Fruit fly (Drosophila melanogaster) whole organism, embryonic: ENCODE measurements around the gene RpS17.

Experiments used
- Atf3 ChIP-seq: fragments of 200-800 bp; sonication (Bioruptor generic); optimal IDR thresholded peaks from 3 replicates; lab custom pipeline; 2016; ENCODE audit warnings: missing biosample characterization, missing genetic modification characterization
- Awh ChIP-seq: fragments of 200-800 bp; sonication (Bioruptor generic); IDR thresholded peaks from 2 replicates; pipeline ENCODE4, ENCODE4 v1.3.6; 2022; ENCODE audit warnings: missing biosample characterization, missing genetic modification characterization
- BtbVII ChIP-seq: fragments of 200-800 bp; sonication (Bioruptor generic); optimal IDR thresholded peaks from 3 replicates; lab custom pipeline; 2017; ENCODE audit warnings: missing biosample characterization, mild to moderate bottlenecking, missing genetic modification characterization
- CG11085 ChIP-seq: fragments of 200-800 bp; sonication (Bioruptor generic); IDR thresholded peaks from 2 replicates; pipeline ENCODE4 v1.3.6; 2022; ENCODE audit warnings: missing biosample characterization, missing genetic modification characterization
- CG11093 ChIP-seq: fragments of 200-800 bp; sonication (Bioruptor generic); IDR thresholded peaks from 3 replicates; pipeline ENCODE4 v1.3.6; 2022; ENCODE audit warnings: missing biosample characterization, missing genetic modification characterization
- CG13424 ChIP-seq: fragments of 200-800 bp; sonication (Bioruptor generic); optimal IDR thresholded peaks from 2 replicates; lab custom pipeline; 2019; ENCODE audit warnings: missing biosample characterization, mild to moderate bottlenecking, missing genetic modification characterization, moderate library complexity
- CG13894 ChIP-seq: fragments of 200-800 bp; sonication (Bioruptor generic); optimal IDR thresholded peaks from 3 replicates; lab custom pipeline; 2018; ENCODE audit warnings: missing biosample characterization, mild to moderate bottlenecking, missing genetic modification characterization, moderate library complexity
- CG14710 ChIP-seq: fragments of 200-800 bp; sonication (Bioruptor generic); optimal IDR thresholded peaks from 3 replicates; lab custom pipeline; 2019; ENCODE audit warnings: missing biosample characterization, mild to moderate bottlenecking, missing genetic modification characterization, moderate library complexity
- CG15479 ChIP-seq: fragments of 200-800 bp; sonication (Bioruptor generic); optimal IDR thresholded peaks from 3 replicates; lab custom pipeline; 2019; ENCODE audit warnings: missing biosample characterization, mild to moderate bottlenecking, missing genetic modification characterization, moderate library complexity
- CG17912 ChIP-seq: fragments of 200-800 bp; sonication (Bioruptor generic); optimal IDR thresholded peaks from 2 replicates; lab custom pipeline; 2018; ENCODE audit warnings: missing biosample characterization, mild to moderate bottlenecking, missing genetic modification characterization
- CG2129 ChIP-seq: fragments of 200-800 bp; sonication (Bioruptor generic); IDR thresholded peaks from 2 replicates; pipeline ENCODE4 v1.3.6; 2022; ENCODE audit warnings: missing biosample characterization, missing genetic modification characterization; ENCODE audit not compliant: partially characterized antibody
- CG3163 ChIP-seq: fragments of 200-800 bp; sonication (Bioruptor generic); optimal IDR thresholded peaks from 3 replicates; lab custom pipeline; 2016; ENCODE audit warnings: missing biosample characterization, missing genetic modification characterization
- CG33557 ChIP-seq: fragments of 200-800 bp; sonication (Bioruptor generic); optimal IDR thresholded peaks from 2 replicates; lab custom pipeline; 2019; ENCODE audit warnings: missing biosample characterization, mild to moderate bottlenecking, missing genetic modification characterization, moderate library complexity
- CG34376 ChIP-seq: fragments of 200-800 bp; sonication (Bioruptor generic); optimal IDR thresholded peaks from 2 replicates; lab custom pipeline; 2018; ENCODE audit warnings: missing biosample characterization, mild to moderate bottlenecking, missing genetic modification characterization
- CG3726 ChIP-seq: fragments of 200-800 bp; sonication (Bioruptor generic); IDR thresholded peaks from 3 replicates; pipeline ENCODE4, ENCODE4 v1.3.6; 2022; ENCODE audit warnings: missing biosample characterization, missing genetic modification characterization
- CG6654 ChIP-seq: fragments of 200-800 bp; sonication (Bioruptor generic); optimal IDR thresholded peaks from 2 replicates; lab custom pipeline; 2017; ENCODE audit warnings: missing biosample characterization, mild to moderate bottlenecking, missing genetic modification characterization
- CG6791 ChIP-seq: fragments of 200-800 bp; sonication (Bioruptor generic); IDR thresholded peaks from 3 replicates; pipeline ENCODE4 v1.3.6; 2022; ENCODE audit warnings: missing biosample characterization, missing genetic modification characterization; ENCODE audit not compliant: partially characterized antibody
- CG7839 ChIP-seq: fragments of 200-800 bp; sonication (Bioruptor generic); optimal IDR thresholded peaks from 3 replicates; lab custom pipeline; 2018; ENCODE audit warnings: missing biosample characterization, mild to moderate bottlenecking, missing genetic modification characterization, moderate library complexity
- CG7963 ChIP-seq: fragments of 200-800 bp; sonication (Bioruptor generic); IDR thresholded peaks from 3 replicates; pipeline ENCODE4 v1.3.6; 2022; ENCODE audit warnings: missing biosample characterization, missing genetic modification characterization; ENCODE audit not compliant: partially characterized antibody
- CG8089 ChIP-seq: fragments of 200-800 bp; sonication (Bioruptor generic); optimal IDR thresholded peaks from 3 replicates; lab custom pipeline; 2016; ENCODE audit warnings: missing biosample characterization, missing genetic modification characterization
- CG9817 ChIP-seq: fragments of 200-800 bp; sonication (Bioruptor generic); optimal IDR thresholded peaks from 2 replicates; lab custom pipeline; 2018; ENCODE audit warnings: missing biosample characterization, mild to moderate bottlenecking, missing genetic modification characterization, moderate library complexity
- Dfd ChIP-seq, 2 experiments: fragments of >200 bp; optimal IDR thresholded peaks; 2 replicates each; lab custom pipeline; 2017; ENCODE audit warnings: missing biosample characterization in 2 of 2, missing genetic modification characterization in 2 of 2
- Doc2 ChIP-seq: fragments of 200-800 bp; sonication (Bioruptor generic); IDR thresholded peaks from 2 replicates; pipeline ENCODE4 v1.3.6; 2022; ENCODE audit warnings: missing biosample characterization, missing genetic modification characterization
- NC2α ChIP-seq: fragments of 200-800 bp; sonication (Bioruptor generic); optimal IDR thresholded peaks from 2 replicates; lab custom pipeline; 2016; ENCODE audit warnings: missing biosample characterization, missing genetic modification characterization
- Nf-YC ChIP-seq: fragments of 200-800 bp; optimal IDR thresholded peaks from 3 replicates; lab custom pipeline; 2019; ENCODE audit warnings: missing biosample characterization, mild to moderate bottlenecking, missing genetic modification characterization, moderate library complexity
- Oaz ChIP-seq: fragments of 200-800 bp; sonication (Bioruptor generic); IDR thresholded peaks from 2 replicates; pipeline ENCODE4 v1.3.6; 2022; ENCODE audit warnings: missing biosample characterization, missing genetic modification characterization
- Oli ChIP-seq: fragments of 200-800 bp; sonication (Bioruptor generic); optimal IDR thresholded peaks from 2 replicates; lab custom pipeline; 2018; ENCODE audit warnings: missing biosample characterization, mild to moderate bottlenecking, missing genetic modification characterization, moderate library complexity
- Sin3A ChIP-seq: fragments of >200 bp; optimal IDR thresholded peaks from 2 replicates; lab custom pipeline; 2018
- Six4 ChIP-seq: fragments of 200-800 bp; sonication (Bioruptor generic); optimal IDR thresholded peaks from 2 replicates; lab custom pipeline; 2016; ENCODE audit warnings: missing biosample characterization, missing genetic modification characterization
- Sry-β ChIP-seq: fragments of 200-800 bp; sonication (Bioruptor generic); optimal IDR thresholded peaks from 2 replicates; lab custom pipeline; 2018; ENCODE audit warnings: missing biosample characterization, mild to moderate bottlenecking, missing genetic modification characterization, moderate library complexity
- YL-1 ChIP-seq: fragments of 200-800 bp; sonication (Bioruptor generic); optimal IDR thresholded peaks from 3 replicates; lab custom pipeline; 2017; ENCODE audit warnings: missing biosample characterization, mild to moderate bottlenecking, missing genetic modification characterization
- abd-A ChIP-seq: fragments of 200-800 bp; sonication (Bioruptor generic); optimal IDR thresholded peaks from 3 replicates; lab custom pipeline; 2019; ENCODE audit warnings: missing biosample characterization, mild to moderate bottlenecking, missing genetic modification characterization, moderate library complexity
- caup ChIP-seq: fragments of 200-800 bp; sonication (Bioruptor generic); optimal IDR thresholded peaks from 3 replicates; lab custom pipeline; 2017; ENCODE audit warnings: missing biosample characterization, mild to moderate bottlenecking, missing genetic modification characterization, moderate library complexity; ENCODE audit not compliant: severe bottlenecking
- cg ChIP-seq: fragments of 200-800 bp; sonication (Bioruptor generic); optimal IDR thresholded peaks from 3 replicates; lab custom pipeline; 2019; ENCODE audit warnings: missing biosample characterization, mild to moderate bottlenecking, missing genetic modification characterization, moderate library complexity
- chinmo ChIP-seq: fragments of 200-800 bp; sonication (Bioruptor generic); IDR thresholded peaks from 4 replicates; pipeline ENCODE4 v1.3.6; 2022; ENCODE audit warnings: missing biosample characterization, missing genetic modification characterization; ENCODE audit not compliant: partially characterized antibody
- ems ChIP-seq: fragments of 200-800 bp; sonication (Bioruptor generic); optimal IDR thresholded peaks from 3 replicates; lab custom pipeline; 2016; ENCODE audit warnings: missing biosample characterization, missing genetic modification characterization
- eve ChIP-seq, 2 experiments: fragments of >200 bp; optimal IDR thresholded peaks; 2 replicates each; lab custom pipeline; 2017; ENCODE audit warnings: missing biosample characterization in 2 of 2, missing genetic modification characterization in 2 of 2
- fru ChIP-seq: fragments of >200 bp; optimal IDR thresholded peaks from 2 replicates; lab custom pipeline; 2017
- gcm ChIP-seq: fragments of 200-800 bp; sonication (Bioruptor generic); optimal IDR thresholded peaks from 2 replicates; lab custom pipeline; 2019; ENCODE audit warnings: missing biosample characterization, mild to moderate bottlenecking, missing genetic modification characterization, moderate library complexity
- ind ChIP-seq: fragments of 200-800 bp; sonication (Bioruptor generic); optimal IDR thresholded peaks from 3 replicates; lab custom pipeline; 2016; ENCODE audit warnings: missing biosample characterization, missing genetic modification characterization
- ken ChIP-seq: fragments of 200-800 bp; sonication (Bioruptor generic); IDR thresholded peaks from 3 replicates; pipeline ENCODE4 v1.3.6; 2022; ENCODE audit warnings: missing biosample characterization, missing genetic modification characterization
- lbe ChIP-seq: fragments of 200-800 bp; sonication (Bioruptor generic); optimal IDR thresholded peaks from 2 replicates; lab custom pipeline; 2016; ENCODE audit warnings: missing biosample characterization, mild to moderate bottlenecking, missing genetic modification characterization
- lmd ChIP-seq: fragments of 200-800 bp; sonication (Bioruptor generic); IDR thresholded peaks from 2 replicates; pipeline ENCODE4 v1.3.6; 2022; ENCODE audit warnings: missing biosample characterization, missing genetic modification characterization
- lola ChIP-seq, 3 experiments: fragments of >200 bp in 2 of 3; fragments of 200-800 bp in 1 of 3; sonication (Bioruptor generic) in 1 of 3; optimal IDR thresholded peaks; 2 replicates each; lab custom pipeline; 2017 to 2019; ENCODE audit warnings: missing biosample characterization in 3 of 3, missing genetic modification characterization in 3 of 3, mild to moderate bottlenecking in 1 of 3, moderate library complexity in 1 of 3
- maf-S ChIP-seq: fragments of 200-800 bp; sonication (Bioruptor generic); optimal IDR thresholded peaks from 2 replicates; lab custom pipeline; 2016; ENCODE audit warnings: missing biosample characterization, missing genetic modification characterization
- shn ChIP-seq: fragments of 200-800 bp; sonication (Bioruptor generic); optimal IDR thresholded peaks from 3 replicates; lab custom pipeline; 2016; ENCODE audit warnings: missing biosample characterization, missing genetic modification characterization
- tap ChIP-seq: fragments of 200-800 bp; optimal IDR thresholded peaks from 3 replicates; lab custom pipeline; 2019; ENCODE audit warnings: missing biosample characterization, mild to moderate bottlenecking, missing genetic modification characterization, moderate library complexity
- wek ChIP-seq: fragments of 200-800 bp; sonication (Bioruptor generic); optimal IDR thresholded peaks from 3 replicates; lab custom pipeline; 2018; ENCODE audit warnings: missing biosample characterization, mild to moderate bottlenecking, missing genetic modification characterization, moderate library complexity
- zen ChIP-seq: fragments of 200-800 bp; sonication (Bioruptor generic); optimal IDR thresholded peaks from 3 replicates; lab custom pipeline; 2018; ENCODE audit warnings: missing biosample characterization, mild to moderate bottlenecking, missing genetic modification characterization, moderate library complexity

The RpS17 gene

dm6 chr3L:9401354-9402156, 28.1 kb downstream of the RpS17 start (continued):
- TF ChIP-seq maf-S (GFP tag; lab: Kevin White, UChicago) (no peak), lola (GFP tag; optimal IDR thresholded peaks at IDR 0.05; lab: Kevin White, UChicago) (peak in 1 of 3 experiments; percentile 73), ken (GFP tag; lab: Robert Waterston, UW) (no peak), gcm (no peak), CG33557 (GFP tag; lab: Kevin White, UChicago) (no peak), zen (no peak), CG7963 (GFP tag; lab: Robert Waterston, UW) (no peak), CG13894 (tag; lab: Kevin White, UChicago) (no peak), fru (lab: Kevin White, UChicago) (no peak), CG3163 (no peak), chinmo (GFP tag; lab: Robert Waterston, UW) (peak; percentile 83; the same call in 3 of the 4 replicates), CG7839 (no peak), CG11093 (no peak), Dfd (GFP tag; optimal IDR thresholded peaks at IDR 0.05; lab: Kevin White, UChicago) (no peak), cg (GFP tag; lab: Kevin White, UChicago) (peak; percentile 90), ems (GFP tag; lab: Kevin White, UChicago) (no peak), CG9817 (tag; lab: Kevin White, UChicago) (no peak), wek (GFP tag; lab: Kevin White, UChicago) (no peak), tap (tag; lab: Kevin White, UChicago) (no peak), abd-A (tag; lab: Kevin White, UChicago) (no peak), Oli (tag; lab: Kevin White, UChicago) (no peak), Six4 (GFP tag; lab: Kevin White, UChicago) (no peak), CG17912 (GFP tag; lab: Kevin White, UChicago) (no peak), Atf3 (GFP tag; lab: Kevin White, UChicago) (no peak), shn (GFP tag; lab: Kevin White, UChicago) (no peak), caup (GFP tag; lab: Kevin White, UChicago) (no peak), CG2129 (no peak), CG8089 (GFP tag; lab: Kevin White, UChicago) (no peak), CG3726 (GFP tag; lab: Robert Waterston, UW) (no peak), CG34376 (GFP tag; lab: Kevin White, UChicago) (peak; percentile 10), CG14710 (tag; lab: Kevin White, UChicago) (no peak), lbe (GFP tag; lab: Kevin White, UChicago) (peak; percentile 14), Sry-β (no peak), Sin3A (lab: Kevin White, UChicago) (no peak), CG15479 (peak; percentile 91), CG13424 (tag; lab: Kevin White, UChicago) (no peak), YL-1 (GFP tag; lab: Kevin White, UChicago) (no peak), Doc2 (no peak), Oaz (GFP tag; lab: Robert Waterston, UW) (no peak), eve (GFP tag; optimal IDR thresholded peaks at IDR 0.05; lab: Kevin White, UChicago) (peak in 1 of 2 experiments; percentile 85), lmd (GFP tag; lab: Robert Waterston, UW) (no peak), BtbVII (GFP tag; lab: Kevin White, UChicago) (peak; percentile 85), CG6791 (GFP tag; lab: Robert Waterston, UW) (no peak), CG6654 (GFP tag; lab: Kevin White, UChicago) (no peak), NC2α (GFP tag; lab: Kevin White, UChicago) (no peak), ind (GFP tag; lab: Kevin White, UChicago) (no peak), Nf-YC (tag; lab: Kevin White, UChicago) (no peak), Awh (GFP tag; lab: Robert Waterston, UW) (no peak), CG11085 (GFP tag; lab: Robert Waterston, UW) (no peak)
